Comparison of ENCODE assay signal across 1 fruit fly cellular context in the genomic region with DNA sequence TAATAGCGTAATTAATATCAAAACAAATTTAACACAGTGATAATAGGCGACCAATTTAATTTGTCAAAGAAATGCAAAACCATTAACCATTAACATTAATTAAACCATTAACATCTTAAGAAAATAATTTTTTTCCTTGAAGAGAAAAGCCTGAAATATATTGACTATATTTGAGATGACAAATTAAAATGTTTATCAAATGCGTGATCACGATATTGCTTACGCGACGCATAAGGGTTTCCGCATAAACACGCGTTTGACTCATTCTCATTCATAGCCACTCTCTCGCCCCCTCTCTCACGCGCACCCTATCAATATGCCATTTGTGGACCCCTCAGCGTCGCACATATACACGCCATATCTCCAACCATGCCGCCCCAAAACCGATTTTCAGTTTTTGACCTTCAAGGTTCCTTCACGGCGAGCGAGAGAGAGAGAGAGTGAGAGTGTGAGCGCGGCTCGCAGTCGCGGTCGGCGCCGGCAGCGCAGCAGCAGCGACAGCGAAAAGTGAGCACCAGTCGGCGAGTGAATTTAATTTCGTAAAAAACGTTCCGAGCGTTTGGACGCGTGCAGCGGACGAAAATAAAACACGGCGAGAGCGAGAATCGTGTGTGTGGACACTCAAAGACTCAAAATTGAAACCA.
A peak's percentile ranks its signal among the peaks of the same experiment; 100 is the strongest.
TF ChIP-seq lines count a peak whose summit lies in the region.

A gene (plus strand): TSS at position 317 of the 644 bp plus-strand sequence.

TF ChIP-seq in whole organism, embryonic, 481 proteins besides CTCF, POLR2A, EP300 and RAD21 (continued from another document and continues in another):
- TF ChIP-seq repo (GFP tag; optimal IDR thresholded peaks at IDR 0.05; lab: Kevin White, UChicago): peak; percentile 90
- TF ChIP-seq Hand (GFP tag; optimal IDR thresholded peaks at IDR 0.05; lab: Kevin White, UChicago): peak; percentile 99
- peak; percentile 92 for TF ChIP-seq Spps (tag; optimal IDR thresholded peaks at IDR 0.05; lab: Kevin White, UChicago)
- peak; percentile 83 for TF ChIP-seq CG4707 (GFP tag; optimal IDR thresholded peaks at IDR 0.05; lab: Kevin White, UChicago)
- TF ChIP-seq CG11504 (tag; optimal IDR thresholded peaks at IDR 0.05; lab: Kevin White, UChicago): peak; percentile 97
- peak in 1 of 2 experiments; percentile 94 for TF ChIP-seq Hr78 (GFP tag; optimal IDR thresholded peaks at IDR 0.05; lab: Kevin White, UChicago)
- peak; percentile 86 for TF ChIP-seq E2f1 (GFP tag; IDR thresholded peaks at IDR 0.05; lab: Robert Waterston, UW)
- TF ChIP-seq CG12391 (tag; optimal IDR thresholded peaks at IDR 0.05; lab: Kevin White, UChicago): peak; percentile 99
- TF ChIP-seq fd102C (GFP tag; optimal IDR thresholded peaks at IDR 0.05; lab: Kevin White, UChicago): no peak
- no peak for TF ChIP-seq fru (optimal IDR thresholded peaks at IDR 0.05; lab: Kevin White, UChicago)
- TF ChIP-seq ash1 (GFP tag; optimal IDR thresholded peaks at IDR 0.05; lab: Kevin White, UChicago): peak; percentile 64
- peak; percentile 42; the same call in 1 of the 2 replicates for TF ChIP-seq Dip2 (GFP tag; IDR thresholded peaks at IDR 0.05; lab: Robert Waterston, UW)
- TF ChIP-seq disco-r (GFP tag; optimal IDR thresholded peaks at IDR 0.05; lab: Kevin White, UChicago): peak; percentile 95
- no peak for TF ChIP-seq Elba2 (GFP tag; optimal IDR thresholded peaks at IDR 0.05; lab: Kevin White, UChicago)
- peak; percentile 92 for TF ChIP-seq CG4424 (GFP tag; optimal IDR thresholded peaks at IDR 0.05; lab: Kevin White, UChicago)
- peak; percentile 95 to 97 for TF ChIP-seq bsh (GFP tag; optimal IDR thresholded peaks at IDR 0.05; lab: Kevin White, UChicago)
- peak; percentile 82 for TF ChIP-seq cato (GFP tag; optimal IDR thresholded peaks at IDR 0.05; lab: Kevin White, UChicago; ENCODE audit: borderline replicate concordance)
- TF ChIP-seq Kr (GFP tag; optimal IDR thresholded peaks at IDR 0.05; lab: Kevin White, UChicago): no peak
- TF ChIP-seq cwo (GFP tag; optimal IDR thresholded peaks at IDR 0.05; lab: Kevin White, UChicago): peak; percentile 96
- peak; percentile 78 for TF ChIP-seq Myb (GFP tag; optimal IDR thresholded peaks at IDR 0.05; lab: Kevin White, UChicago)
- peak; percentile 91 for TF ChIP-seq CG10431 (GFP tag; optimal IDR thresholded peaks at IDR 0.05; lab: Kevin White, UChicago)
- peak; percentile 34 for TF ChIP-seq CG3065 (GFP tag; optimal IDR thresholded peaks at IDR 0.05; lab: Kevin White, UChicago)
- peak; percentile 97 for TF ChIP-seq crol (GFP tag; IDR thresholded peaks at IDR 0.05; lab: Robert Waterston, UW)
- TF ChIP-seq CG1647 (GFP tag; optimal IDR thresholded peaks at IDR 0.05; lab: Kevin White, UChicago): peak; percentile 86
- TF ChIP-seq CG2199 (GFP tag; IDR thresholded peaks at IDR 0.05; lab: Robert Waterston, UW): peak; percentile 38; the same call in 1 of the 3 replicates
- no peak for TF ChIP-seq cad (GFP tag; optimal IDR thresholded peaks at IDR 0.05; lab: Kevin White, UChicago)
- TF ChIP-seq Dek (tag; optimal IDR thresholded peaks at IDR 0.05; lab: Kevin White, UChicago): peak; percentile 97
- peak; percentile 87 to 96 for TF ChIP-seq dpn (GFP tag; optimal IDR thresholded peaks at IDR 0.05; lab: Kevin White, UChicago)
- peak; percentile 87 for TF ChIP-seq slbo (GFP tag; IDR thresholded peaks at IDR 0.05; lab: Robert Waterston, UW)
- peak; percentile 81 for TF ChIP-seq CG12155 (GFP tag; optimal IDR thresholded peaks at IDR 0.05; lab: Kevin White, UChicago)
- TF ChIP-seq NfI (GFP tag; optimal IDR thresholded peaks at IDR 0.05; lab: Kevin White, UChicago): peak; percentile 97
- peak; percentile 92 for TF ChIP-seq slp2 (GFP tag; optimal IDR thresholded peaks at IDR 0.05; lab: Kevin White, UChicago)
- peak; percentile 18 for TF ChIP-seq pzg (GFP tag; optimal IDR thresholded peaks at IDR 0.05; lab: Kevin White, UChicago)
- peak; percentile 78 for TF ChIP-seq CG5245 (GFP tag; optimal IDR thresholded peaks at IDR 0.05; lab: Kevin White, UChicago)
- peak; percentile 86 for TF ChIP-seq MTF-1 (GFP tag; optimal IDR thresholded peaks at IDR 0.05; lab: Kevin White, UChicago; ENCODE audit: borderline replicate concordance)
- peak; percentile 76 for TF ChIP-seq tup (GFP tag; optimal IDR thresholded peaks at IDR 0.05; lab: Kevin White, UChicago)
- TF ChIP-seq Adf1 (GFP tag; IDR thresholded peaks at IDR 0.05; lab: Robert Waterston, UW): peak; percentile 99
- peak; percentile 75 for TF ChIP-seq CG14667 (GFP tag; IDR thresholded peaks at IDR 0.05; lab: Robert Waterston, UW)
- peak; percentile 37; the same call in 1 of the 2 replicates for TF ChIP-seq CG4360 (GFP tag; IDR thresholded peaks at IDR 0.05; lab: Robert Waterston, UW)
- peak; percentile 84 for TF ChIP-seq CG30431 (GFP tag; optimal IDR thresholded peaks at IDR 0.05; lab: Kevin White, UChicago)
- peak; percentile 88 for TF ChIP-seq CG17328 (GFP tag; IDR thresholded peaks at IDR 0.05; lab: Robert Waterston, UW)
- peak; percentile 95 for TF ChIP-seq nom (GFP tag; optimal IDR thresholded peaks at IDR 0.05; lab: Kevin White, UChicago)
- peak; percentile 98 for TF ChIP-seq CG12219 (GFP tag; optimal IDR thresholded peaks at IDR 0.05; lab: Kevin White, UChicago)
- TF ChIP-seq CG10654 (GFP tag; optimal IDR thresholded peaks at IDR 0.05; lab: Kevin White, UChicago): peak; percentile 84
- TF ChIP-seq Meics (GFP tag; optimal IDR thresholded peaks at IDR 0.05; lab: Kevin White, UChicago): peak; percentile 98
- TF ChIP-seq CG14710 (tag; optimal IDR thresholded peaks at IDR 0.05; lab: Kevin White, UChicago): peak; percentile 96
- peak; percentile 94 for TF ChIP-seq onecut (GFP tag; IDR thresholded peaks at IDR 0.05; lab: Robert Waterston, UW)
- TF ChIP-seq HLH3B (GFP tag; IDR thresholded peaks at IDR 0.05; lab: Robert Waterston, UW): peak; percentile 91
- peak; percentile 98 for TF ChIP-seq CG9727 (GFP tag; optimal IDR thresholded peaks at IDR 0.05; lab: Kevin White, UChicago)
- peak; percentile 92 for TF ChIP-seq lmd (GFP tag; IDR thresholded peaks at IDR 0.05; lab: Robert Waterston, UW)
- no peak for TF ChIP-seq Dll (GFP tag; IDR thresholded peaks at IDR 0.05; lab: Robert Waterston, UW; ENCODE audit: partially characterized antibody)
- TF ChIP-seq h (optimal IDR thresholded peaks at IDR 0.05; lab: Kevin White, UChicago): no peak
- TF ChIP-seq peb (GFP tag; IDR thresholded peaks at IDR 0.05; lab: Robert Waterston, UW): peak; percentile 82
- TF ChIP-seq fu2 (GFP tag; optimal IDR thresholded peaks at IDR 0.05; lab: Kevin White, UChicago): peak; percentile 93
- TF ChIP-seq Nf-YC (tag; optimal IDR thresholded peaks at IDR 0.05; lab: Kevin White, UChicago): peak; percentile 94
- TF ChIP-seq CG30403 (GFP tag; optimal IDR thresholded peaks at IDR 0.05; lab: Kevin White, UChicago): peak; percentile 97
- peak; percentile 88 for TF ChIP-seq emc (GFP tag; optimal IDR thresholded peaks at IDR 0.05; lab: Kevin White, UChicago)
- peak; percentile 78 for TF ChIP-seq trh (GFP tag; optimal IDR thresholded peaks at IDR 0.05; lab: Kevin White, UChicago)
- peak; percentile 97 for TF ChIP-seq run (tag; optimal IDR thresholded peaks at IDR 0.05; lab: Kevin White, UChicago)
- peak; percentile 89 for TF ChIP-seq NFAT (GFP tag; IDR thresholded peaks at IDR 0.05; lab: Robert Waterston, UW)
- TF ChIP-seq crp (GFP tag; optimal IDR thresholded peaks at IDR 0.05; lab: Kevin White, UChicago): peak in 1 of 2 experiments; percentile 69
- peak; percentile 93 for TF ChIP-seq CG32767 (GFP tag; IDR thresholded peaks at IDR 0.05; lab: Robert Waterston, UW)
- TF ChIP-seq ato (GFP tag; IDR thresholded peaks at IDR 0.05; lab: Robert Waterston, UW; ENCODE audit: partially characterized antibody): no peak
- peak; percentile 92 for TF ChIP-seq CG14014 (GFP tag; IDR thresholded peaks at IDR 0.05; lab: Robert Waterston, UW)
- peak; percentile 97 for TF ChIP-seq Sox102F (GFP tag; optimal IDR thresholded peaks at IDR 0.05; lab: Kevin White, UChicago)
- TF ChIP-seq Rfx (GFP tag; IDR thresholded peaks at IDR 0.05; lab: Robert Waterston, UW): peak; percentile 94
- TF ChIP-seq gro (GFP tag; optimal IDR thresholded peaks at IDR 0.05; lab: Kevin White, UChicago): peak; percentile 96
- peak; percentile 14; the same call in 1 of the 2 replicates for TF ChIP-seq CkIIα-i1 (GFP tag; IDR thresholded peaks at IDR 0.05; lab: Robert Waterston, UW)
- TF ChIP-seq z (GFP tag; IDR thresholded peaks at IDR 0.05; lab: Robert Waterston, UW): peak; percentile 95
- TF ChIP-seq lab (GFP tag; optimal IDR thresholded peaks at IDR 0.05; lab: Kevin White, UChicago): peak; percentile 98
- TF ChIP-seq da (GFP tag; optimal IDR thresholded peaks at IDR 0.05; lab: Kevin White, UChicago): peak; percentile 80
- TF ChIP-seq btn (GFP tag; optimal IDR thresholded peaks at IDR 0.05; lab: Kevin White, UChicago): peak; percentile 81
- TF ChIP-seq CG6272 (GFP tag; IDR thresholded peaks at IDR 0.05; lab: Robert Waterston, UW): peak; percentile 61
- TF ChIP-seq CG2120 (GFP tag; optimal IDR thresholded peaks at IDR 0.05; lab: Kevin White, UChicago): peak; percentile 97
- peak; percentile 77 for TF ChIP-seq Optix (GFP tag; IDR thresholded peaks at IDR 0.05; lab: Robert Waterston, UW)
- peak; percentile 54; the same call in 1 of the 2 replicates for TF ChIP-seq Bgb (GFP tag; IDR thresholded peaks at IDR 0.05; lab: Robert Waterston, UW; ENCODE audit: partially characterized antibody)
- peak; percentile 73; the same call in 1 of the 2 replicates for TF ChIP-seq cas (GFP tag; IDR thresholded peaks at IDR 0.05; lab: Robert Waterston, UW)
- TF ChIP-seq p53 (GFP tag; optimal IDR thresholded peaks at IDR 0.05; lab: Kevin White, UChicago): peak; percentile 77
- peak; percentile 87 for TF ChIP-seq fd64A (GFP tag; optimal IDR thresholded peaks at IDR 0.05; lab: Kevin White, UChicago)
- peak; percentile 91 for TF ChIP-seq CG3407 (GFP tag; optimal IDR thresholded peaks at IDR 0.05; lab: Kevin White, UChicago)
- TF ChIP-seq CG16779 (GFP tag; IDR thresholded peaks at IDR 0.05; lab: Robert Waterston, UW): peak; percentile 69
- peak; percentile 94 for TF ChIP-seq Blimp-1 (GFP tag; optimal IDR thresholded peaks at IDR 0.05; lab: Kevin White, UChicago)
- TF ChIP-seq CG13287 (GFP tag; IDR thresholded peaks at IDR 0.05; lab: Robert Waterston, UW; ENCODE audit: partially characterized antibody): peak; percentile 55
- no peak for TF ChIP-seq hkb (optimal IDR thresholded peaks at IDR 0.05; lab: Kevin White, UChicago)
- peak; percentile 95 for TF ChIP-seq hkb (GFP tag; IDR thresholded peaks at IDR 0.05; lab: Robert Waterston, UW)
- peak; percentile 86 for TF ChIP-seq D19B (GFP tag; optimal IDR thresholded peaks at IDR 0.05; lab: Kevin White, UChicago)
- peak; percentile 76 for TF ChIP-seq CG17612 (GFP tag; IDR thresholded peaks at IDR 0.05; lab: Robert Waterston, UW)
- TF ChIP-seq sug (tag; optimal IDR thresholded peaks at IDR 0.05; lab: Kevin White, UChicago): peak; percentile 98
- peak; percentile 85 for TF ChIP-seq ara (GFP tag; IDR thresholded peaks at IDR 0.05; lab: Robert Waterston, UW)
- TF ChIP-seq CG9215 (GFP tag; IDR thresholded peaks at IDR 0.05; lab: Robert Waterston, UW): peak; percentile 79
- peak; percentile 89 for TF ChIP-seq Oaz (GFP tag; IDR thresholded peaks at IDR 0.05; lab: Robert Waterston, UW)
- TF ChIP-seq sob (GFP tag; IDR thresholded peaks at IDR 0.05; lab: Robert Waterston, UW): peak; percentile 91
- peak; percentile 23 for TF ChIP-seq MESR4 (GFP tag; optimal IDR thresholded peaks at IDR 0.05; lab: Kevin White, UChicago)
- TF ChIP-seq ATbp (GFP tag; optimal IDR thresholded peaks at IDR 0.05; lab: Kevin White, UChicago): peak; percentile 92
- TF ChIP-seq schlank (tag; optimal IDR thresholded peaks at IDR 0.05; lab: Kevin White, UChicago): peak; percentile 95
- TF ChIP-seq CrebB (tag; optimal IDR thresholded peaks at IDR 0.05; lab: Kevin White, UChicago): peak; percentile 97
- peak; percentile 97 for TF ChIP-seq CG11723 (GFP tag; optimal IDR thresholded peaks at IDR 0.05; lab: Kevin White, UChicago)
- TF ChIP-seq CG42726 (GFP tag; IDR thresholded peaks at IDR 0.05; lab: Robert Waterston, UW; ENCODE audit: partially characterized antibody): peak; percentile 52; the same call in 1 of the 2 replicates
- peak; percentile 92 for TF ChIP-seq lbe (GFP tag; optimal IDR thresholded peaks at IDR 0.05; lab: Kevin White, UChicago)
- peak; percentile 98 for TF ChIP-seq odd (GFP tag; optimal IDR thresholded peaks at IDR 0.05; lab: Kevin White, UChicago)
- TF ChIP-seq Mrtf (GFP tag; IDR thresholded peaks at IDR 0.05; lab: Robert Waterston, UW): peak; percentile 81
- TF ChIP-seq CG13296 (GFP tag; optimal IDR thresholded peaks at IDR 0.05; lab: Kevin White, UChicago): peak; percentile 99
- peak; percentile 78 for TF ChIP-seq MBD-R2 (GFP tag; IDR thresholded peaks at IDR 0.05; lab: Robert Waterston, UW)
- TF ChIP-seq HHEX (GFP tag; optimal IDR thresholded peaks at IDR 0.05; lab: Kevin White, UChicago): peak; percentile 96
- TF ChIP-seq CG16813 (GFP tag; IDR thresholded peaks at IDR 0.05; lab: Robert Waterston, UW; ENCODE audit: partially characterized antibody): no peak
- TF ChIP-seq ci (GFP tag; IDR thresholded peaks at IDR 0.05; lab: Robert Waterston, UW): peak; percentile 84
- TF ChIP-seq CG15269 (tag; optimal IDR thresholded peaks at IDR 0.05; lab: Kevin White, UChicago): peak; percentile 98
- peak; percentile 87 for TF ChIP-seq CG18011 (GFP tag; optimal IDR thresholded peaks at IDR 0.05; lab: Kevin White, UChicago)
- peak; percentile 35 for TF ChIP-seq CG4282 (GFP tag; optimal IDR thresholded peaks at IDR 0.05; lab: Kevin White, UChicago)
- peak; percentile 96 for TF ChIP-seq seq (GFP tag; IDR thresholded peaks at IDR 0.05; lab: Robert Waterston, UW)
- peak; percentile 96 for TF ChIP-seq bcd (GFP tag; optimal IDR thresholded peaks at IDR 0.05; lab: Kevin White, UChicago)
- TF ChIP-seq CG4820 (GFP tag; optimal IDR thresholded peaks at IDR 0.05; lab: Kevin White, UChicago): peak; percentile 100
- peak; percentile 91 for TF ChIP-seq Usf (GFP tag; optimal IDR thresholded peaks at IDR 0.05; lab: Kevin White, UChicago)
- TF ChIP-seq tio (GFP tag; optimal IDR thresholded peaks at IDR 0.05; lab: Kevin White, UChicago): peak; percentile 85
- TF ChIP-seq CG10979 (tag; optimal IDR thresholded peaks at IDR 0.05; lab: Kevin White, UChicago): peak; percentile 98
- TF ChIP-seq CG6254 (GFP tag; optimal IDR thresholded peaks at IDR 0.05; lab: Kevin White, UChicago): peak; percentile 90
- peak; percentile 89 for TF ChIP-seq wdn (GFP tag; IDR thresholded peaks at IDR 0.05; lab: Robert Waterston, UW)
- peak; percentile 77 for TF ChIP-seq Nf-YA (GFP tag; IDR thresholded peaks at IDR 0.05; lab: Robert Waterston, UW)
- peak; percentile 92 for TF ChIP-seq Vsx1 (GFP tag; optimal IDR thresholded peaks at IDR 0.05; lab: Kevin White, UChicago)
- peak; percentile 91 for TF ChIP-seq sima (GFP tag; optimal IDR thresholded peaks at IDR 0.05; lab: Kevin White, UChicago)
